Fruit fly (Drosophila melanogaster) whole organism, embryonic: Measurements from ENCODE around the gene CG12012.

ENCODE experiments used
- Abd-B ChIP-seq: fragments of 200-800 bp; sonication (Bioruptor generic); optimal IDR thresholded peaks from 2 replicates; lab custom pipeline; 2018; ENCODE audit warnings: missing biosample characterization, mild to moderate bottlenecking, missing genetic modification characterization, moderate library complexity
- Atf3 ChIP-seq: fragments of 200-800 bp; sonication (Bioruptor generic); optimal IDR thresholded peaks from 3 replicates; lab custom pipeline; 2016; ENCODE audit warnings: missing biosample characterization, missing genetic modification characterization
- BtbVII ChIP-seq: fragments of 200-800 bp; sonication (Bioruptor generic); optimal IDR thresholded peaks from 3 replicates; lab custom pipeline; 2017; ENCODE audit warnings: missing biosample characterization, mild to moderate bottlenecking, missing genetic modification characterization
- Bteb2 ChIP-seq: fragments of 200-800 bp; sonication (Bioruptor generic); optimal IDR thresholded peaks from 2 replicates; lab custom pipeline; 2016; ENCODE audit warnings: missing biosample characterization, missing genetic modification characterization
- CG10543 ChIP-seq: fragments of 200-800 bp; sonication (Bioruptor generic); optimal IDR thresholded peaks from 3 replicates; lab custom pipeline; 2017; ENCODE audit warnings: missing biosample characterization, mild to moderate bottlenecking, missing genetic modification characterization, moderate library complexity
- CG10979 ChIP-seq: fragments of 200-800 bp; sonication (Bioruptor generic); optimal IDR thresholded peaks from 2 replicates; lab custom pipeline; 2018; ENCODE audit warnings: missing biosample characterization, mild to moderate bottlenecking, missing genetic modification characterization, moderate library complexity
- CG1233 ChIP-seq: fragments of 200-800 bp; sonication (Bioruptor generic); optimal IDR thresholded peaks from 4 replicates; lab custom pipeline; 2018; ENCODE audit warnings: missing biosample characterization, mild to moderate bottlenecking, missing genetic modification characterization
- CG14050 ChIP-seq: fragments of 200-800 bp; sonication (Bioruptor generic); IDR thresholded peaks from 3 replicates; pipeline ENCODE4 v1.3.6; 2022; ENCODE audit warnings: missing biosample characterization, missing genetic modification characterization
- CG1647 ChIP-seq: fragments of 200-800 bp; sonication (Bioruptor generic); optimal IDR thresholded peaks from 3 replicates; lab custom pipeline; 2016; ENCODE audit warnings: missing biosample characterization, missing genetic modification characterization
- CG17912 ChIP-seq: fragments of 200-800 bp; sonication (Bioruptor generic); optimal IDR thresholded peaks from 2 replicates; lab custom pipeline; 2018; ENCODE audit warnings: missing biosample characterization, mild to moderate bottlenecking, missing genetic modification characterization
- CG30020 ChIP-seq: fragments of 200-800 bp; optimal IDR thresholded peaks from 2 replicates; lab custom pipeline; 2019; ENCODE audit warnings: missing biosample characterization, mild to moderate bottlenecking, missing genetic modification characterization, moderate library complexity
- CG31365 ChIP-seq: fragments of 200-800 bp; sonication (Bioruptor generic); optimal IDR thresholded peaks from 2 replicates; lab custom pipeline; 2018; ENCODE audit warnings: missing biosample characterization, mild to moderate bottlenecking, missing genetic modification characterization
- CG3407 ChIP-seq: fragments of 200-800 bp; sonication (Bioruptor generic); optimal IDR thresholded peaks from 2 replicates; lab custom pipeline; 2018; ENCODE audit warnings: missing biosample characterization, mild to moderate bottlenecking, missing genetic modification characterization
- CG4360 ChIP-seq: fragments of 200-800 bp; sonication (Bioruptor generic); IDR thresholded peaks from 2 replicates; pipeline ENCODE4 v1.3.6; 2022; ENCODE audit warnings: missing biosample characterization, missing genetic modification characterization
- CG43689 ChIP-seq: fragments of 200-800 bp; sonication (Bioruptor generic); IDR thresholded peaks from 2 replicates; pipeline ENCODE4 v1.3.6; 2022; ENCODE audit warnings: missing biosample characterization, missing genetic modification characterization
- CG4854 ChIP-seq: fragments of 200-800 bp; sonication (Bioruptor generic); optimal IDR thresholded peaks from 2 replicates; lab custom pipeline; 2016; ENCODE audit warnings: missing biosample characterization, missing genetic modification characterization, inconsistent platforms
- CG6683 ChIP-seq: fragments of 200-800 bp; sonication (Bioruptor generic); optimal IDR thresholded peaks from 2 replicates; lab custom pipeline; 2017; ENCODE audit warnings: missing biosample characterization, mild to moderate bottlenecking, missing genetic modification characterization, missing genetic modification reagents
- CG7556 ChIP-seq: fragments of 200-800 bp; sonication (Bioruptor generic); optimal IDR thresholded peaks from 2 replicates; lab custom pipeline; 2017; ENCODE audit warnings: missing biosample characterization, mild to moderate bottlenecking, missing genetic modification characterization
- CG8765 ChIP-seq: fragments of 200-800 bp; sonication (Bioruptor generic); IDR thresholded peaks from 2 replicates; pipeline ENCODE4 v1.3.6; 2022; ENCODE audit warnings: missing biosample characterization, missing genetic modification characterization
- CG9609 ChIP-seq: fragments of 200-800 bp; sonication (Bioruptor generic); optimal IDR thresholded peaks from 3 replicates; lab custom pipeline; 2016; ENCODE audit warnings: missing biosample characterization, missing genetic modification characterization
- CG9797 ChIP-seq: fragments of 200-800 bp; sonication (Bioruptor generic); optimal IDR thresholded peaks from 3 replicates; lab custom pipeline; 2018; ENCODE audit warnings: missing biosample characterization, mild to moderate bottlenecking, missing genetic modification characterization
- Camta ChIP-seq: fragments of 200-800 bp; sonication (Bioruptor generic); optimal IDR thresholded peaks from 2 replicates; lab custom pipeline; 2016; ENCODE audit warnings: missing biosample characterization, missing genetic modification characterization
- D ChIP-seq, 2 experiments: fragments of 200-800 bp in 1 of 2; fragments of >200 bp in 1 of 2; sonication (Bioruptor generic) in 1 of 2; optimal IDR thresholded peaks; 2 replicates in 1 of 2; 3 replicates in 1 of 2; lab custom pipeline; 2017; ENCODE audit warnings: mild to moderate bottlenecking in 1 of 2, missing biosample characterization in 1 of 2, missing genetic modification characterization in 1 of 2, missing genetic modification reagents in 1 of 2
- Dfd ChIP-seq, 2 experiments: fragments of >200 bp; optimal IDR thresholded peaks; 2 replicates each; lab custom pipeline; 2017; ENCODE audit warnings: missing biosample characterization in 2 of 2, missing genetic modification characterization in 2 of 2
- Eip74EF ChIP-seq, 2 experiments: fragments of 200-800 bp in 1 of 2; fragments of >200 bp in 1 of 2; sonication (Bioruptor generic) in 1 of 2; optimal IDR thresholded peaks; 2 replicates each; lab custom pipeline; 2017 to 2019; ENCODE audit warnings: missing biosample characterization in 2 of 2, missing genetic modification characterization in 2 of 2, mild to moderate bottlenecking in 1 of 2, moderate library complexity in 1 of 2
- HHEX ChIP-seq: fragments of 200-800 bp; sonication (Bioruptor generic); optimal IDR thresholded peaks from 3 replicates; lab custom pipeline; 2017; ENCODE audit warnings: missing biosample characterization, mild to moderate bottlenecking, missing genetic modification characterization, missing genetic modification reagents
- HmgD ChIP-seq: fragments of 200-800 bp; sonication (Bioruptor generic); optimal IDR thresholded peaks from 3 replicates; lab custom pipeline; 2016; ENCODE audit warnings: missing biosample characterization, missing genetic modification characterization
- NfI ChIP-seq: fragments of 200-800 bp; sonication (Bioruptor generic); optimal IDR thresholded peaks from 3 replicates; lab custom pipeline; 2018; ENCODE audit warnings: missing biosample characterization, mild to moderate bottlenecking, missing genetic modification characterization, moderate library complexity
- Oaz ChIP-seq: fragments of 200-800 bp; sonication (Bioruptor generic); IDR thresholded peaks from 2 replicates; pipeline ENCODE4 v1.3.6; 2022; ENCODE audit warnings: missing biosample characterization, missing genetic modification characterization
- Ravus ChIP-seq: fragments of 200-800 bp; sonication (Bioruptor generic); IDR thresholded peaks from 2 replicates; pipeline ENCODE4 v1.3.6; 2022; ENCODE audit warnings: missing biosample characterization, missing genetic modification characterization
- Sin3A ChIP-seq: fragments of >200 bp; optimal IDR thresholded peaks from 2 replicates; lab custom pipeline; 2018
- Sox102F ChIP-seq: fragments of 200-800 bp; sonication (Bioruptor generic); optimal IDR thresholded peaks from 2 replicates; lab custom pipeline; 2018; ENCODE audit warnings: missing biosample characterization, mild to moderate bottlenecking, missing genetic modification characterization, moderate library complexity
- Taf1 ChIP-seq: fragments of 200-800 bp; sonication (Bioruptor generic); IDR thresholded peaks from 2 replicates; pipeline ENCODE4 v1.3.6; 2022; ENCODE audit warnings: missing biosample characterization, missing genetic modification characterization
- Usf ChIP-seq: fragments of 200-800 bp; sonication (Bioruptor generic); optimal IDR thresholded peaks from 2 replicates; lab custom pipeline; 2017; ENCODE audit warnings: missing genotype, missing biosample characterization, missing genetic modification characterization
- ase ChIP-seq: fragments of 200-800 bp; sonication (Bioruptor generic); IDR thresholded peaks from 3 replicates; pipeline ENCODE4 v1.3.6; 2022; ENCODE audit warnings: missing biosample characterization, missing genetic modification characterization
- ash1 ChIP-seq: fragments of 200-800 bp; sonication (Bioruptor generic); optimal IDR thresholded peaks from 2 replicates; lab custom pipeline; 2018; ENCODE audit warnings: missing biosample characterization, mild to moderate bottlenecking, missing genetic modification characterization
- bcd ChIP-seq: fragments of 200-800 bp; sonication (Bioruptor generic); optimal IDR thresholded peaks from 2 replicates; lab custom pipeline; 2017; ENCODE audit warnings: missing biosample characterization, mild to moderate bottlenecking, missing genetic modification characterization
- cato ChIP-seq: fragments of 200-800 bp; sonication (Bioruptor generic); optimal IDR thresholded peaks from 2 replicates; lab custom pipeline; 2016; ENCODE audit warnings: missing biosample characterization, missing genetic modification characterization, borderline replicate concordance
- ci ChIP-seq: fragments of 200-800 bp; sonication (Bioruptor generic); IDR thresholded peaks from 3 replicates; pipeline ENCODE4 v1.3.6; 2022; ENCODE audit warnings: missing biosample characterization, missing genetic modification characterization
- dmrt99B ChIP-seq: fragments of 200-800 bp; sonication (Bioruptor generic); optimal IDR thresholded peaks from 2 replicates; lab custom pipeline; 2018; ENCODE audit warnings: missing biosample characterization, mild to moderate bottlenecking, missing genetic modification characterization, moderate library complexity
- ems ChIP-seq: fragments of 200-800 bp; sonication (Bioruptor generic); optimal IDR thresholded peaks from 3 replicates; lab custom pipeline; 2016; ENCODE audit warnings: missing biosample characterization, missing genetic modification characterization
- gcm2 ChIP-seq: fragments of 200-800 bp; sonication (Bioruptor generic); optimal IDR thresholded peaks from 2 replicates; lab custom pipeline; 2016; ENCODE audit warnings: missing biosample characterization, missing genetic modification characterization
- gro ChIP-seq: fragments of 200-800 bp; sonication (Bioruptor generic); optimal IDR thresholded peaks from 2 replicates; lab custom pipeline; 2016; ENCODE audit warnings: missing biosample characterization, missing genetic modification characterization
- kah ChIP-seq: fragments of 200-800 bp; sonication (Bioruptor generic); optimal IDR thresholded peaks from 2 replicates; lab custom pipeline; 2018; ENCODE audit warnings: missing biosample characterization, mild to moderate bottlenecking, missing genetic modification characterization
- pfk ChIP-seq: fragments of 200-800 bp; sonication (Bioruptor generic); optimal IDR thresholded peaks from 2 replicates; lab custom pipeline; 2018; ENCODE audit warnings: missing biosample characterization, mild to moderate bottlenecking, missing genetic modification characterization, moderate library complexity
- ro ChIP-seq: fragments of 200-800 bp; sonication (Bioruptor generic); IDR thresholded peaks from 2 replicates; pipeline ENCODE4 v1.3.6; 2022; ENCODE audit warnings: missing biosample characterization, missing genetic modification characterization
- stwl ChIP-seq: fragments of 200-800 bp; sonication (Bioruptor generic); optimal IDR thresholded peaks from 3 replicates; lab custom pipeline; 2018; ENCODE audit warnings: missing biosample characterization, mild to moderate bottlenecking, missing genetic modification characterization, moderate library complexity
- sug ChIP-seq: fragments of 200-800 bp; optimal IDR thresholded peaks from 2 replicates; lab custom pipeline; 2019; ENCODE audit warnings: missing biosample characterization, mild to moderate bottlenecking, missing genetic modification characterization, moderate library complexity
- tna ChIP-seq: fragments of 200-800 bp; sonication (Bioruptor generic); IDR thresholded peaks from 2 replicates; pipeline ENCODE4 v1.3.6; 2022; ENCODE audit warnings: missing biosample characterization, missing genetic modification characterization; ENCODE audit not compliant: partially characterized antibody
- unpg ChIP-seq: fragments of 200-800 bp; sonication (Bioruptor generic); optimal IDR thresholded peaks from 3 replicates; lab custom pipeline; 2018; ENCODE audit warnings: missing biosample characterization, mild to moderate bottlenecking, missing genetic modification characterization, moderate library complexity
- yki ChIP-seq: fragments of >200 bp; optimal IDR thresholded peaks from 3 replicates; lab custom pipeline; 2018

The CG12012 gene

DNA sequence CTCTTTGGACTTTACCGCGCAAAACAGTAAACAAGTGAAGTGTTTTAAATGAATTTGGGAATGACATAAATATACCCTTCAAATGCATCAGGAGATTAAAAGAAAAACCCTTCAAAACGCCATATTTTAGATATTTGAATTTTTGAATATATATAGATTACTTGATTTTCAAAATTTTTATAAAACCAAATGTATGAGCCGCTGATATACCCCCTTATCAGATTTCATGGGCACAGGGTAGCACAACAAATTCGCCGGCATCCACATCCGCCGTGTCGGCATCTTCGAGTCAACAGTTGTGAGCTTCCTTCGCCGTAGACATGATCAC lies 1.4 kb downstream of the CG12012 start, which contains the start of gene Ids (continued):
- TF ChIP-seq Sox102F (GFP tag; lab: Kevin White, UChicago) (peak; percentile 84), sug (peak; percentile 5), CG17912 (GFP tag; lab: Kevin White, UChicago) (no peak), NfI (GFP tag; lab: Kevin White, UChicago) (peak; percentile 61), Camta (GFP tag; lab: Kevin White, UChicago) (peak; percentile 45), Ravus (GFP tag; lab: Robert Waterston, UW) (peak; percentile 38), D (optimal IDR thresholded peaks at IDR 0.05; lab: Kevin White, UChicago) (no peak), D (GFP tag; optimal IDR thresholded peaks at IDR 0.05; lab: Kevin White, UChicago) (peak; percentile 51), stwl (no peak), CG30020 (tag; lab: Kevin White, UChicago) (no peak), gcm2 (peak; percentile 14), pfk (GFP tag; lab: Kevin White, UChicago) (no peak), CG14050 (GFP tag; lab: Robert Waterston, UW) (peak; percentile 58; the same call in 2 of the 3 replicates), CG9797 (no peak), CG9609 (no peak), CG3407 (GFP tag; lab: Kevin White, UChicago) (peak; percentile 58), Bteb2 (GFP tag; lab: Kevin White, UChicago) (peak; percentile 38), bcd (GFP tag; lab: Kevin White, UChicago) (no peak), CG43689 (peak; percentile 64), dmrt99B (tag; lab: Kevin White, UChicago) (peak; percentile 83), cato (no peak), CG10543 (no peak), ash1 (GFP tag; lab: Kevin White, UChicago) (no peak), yki (no peak), gro (peak; percentile 50), ci (GFP tag; lab: Robert Waterston, UW) (peak; percentile 83), CG7556 (GFP tag; lab: Kevin White, UChicago) (peak; percentile 64), Usf (GFP tag; lab: Kevin White, UChicago) (no peak), ems (GFP tag; lab: Kevin White, UChicago) (peak; percentile 41), unpg (peak; percentile 74), Dfd (GFP tag; optimal IDR thresholded peaks at IDR 0.05; lab: Kevin White, UChicago) (no peak), ro (GFP tag; lab: Robert Waterston, UW) (peak; percentile 36; the same call in 1 of the 2 replicates), CG10979 (peak; percentile 63), CG31365 (no peak), kah (GFP tag; lab: Kevin White, UChicago) (no peak), Oaz (peak; percentile 39; the same call in 1 of the 2 replicates), BtbVII (GFP tag; lab: Kevin White, UChicago) (peak; percentile 70), CG4360 (no peak), Eip74EF (GFP tag; optimal IDR thresholded peaks at IDR 0.05; lab: Kevin White, UChicago) (peak in 1 of 2 experiments; percentile 39), Abd-B (GFP tag; lab: Kevin White, UChicago) (peak; percentile 55), CG4854 (GFP tag; lab: Kevin White, UChicago) (no peak), Atf3 (GFP tag; lab: Kevin White, UChicago) (no peak), tna (no peak), CG8765 (no peak), HHEX (no peak), ase (GFP tag; lab: Robert Waterston, UW) (peak; percentile 75), Sin3A (lab: Kevin White, UChicago) (no peak), HmgD (GFP tag; lab: Kevin White, UChicago) (no peak), CG6683 (peak; percentile 16), CG1233 (GFP tag; lab: Kevin White, UChicago) (peak; percentile 20), CG1647 (peak; percentile 10), Taf1 (GFP tag; lab: Robert Waterston, UW) (peak; percentile 69; the same call in 1 of the 2 replicates)
